Worm (Caenorhabditis elegans): ENCODE data around the gene ndub-2.

DNA sequence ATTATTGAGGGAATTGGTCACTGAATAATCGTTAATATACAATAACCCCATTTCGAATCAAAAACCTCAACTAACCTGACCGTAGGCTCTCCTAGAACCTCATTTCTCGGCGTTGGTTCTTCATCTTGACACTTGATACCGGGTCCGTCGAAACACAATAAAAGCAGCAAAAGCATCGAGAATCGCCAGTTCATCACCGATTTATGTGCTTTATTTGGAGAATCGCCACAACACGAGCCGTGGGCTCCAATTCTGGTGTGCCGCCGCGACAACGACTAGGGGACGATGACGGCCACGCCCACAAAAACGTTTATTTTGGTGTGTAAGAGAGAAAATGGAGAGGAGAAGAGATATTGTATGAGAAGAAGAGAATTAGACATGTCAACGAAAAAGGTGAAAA, 48.8 kb upstream of the ndub-2 start, which contains the start of gene cutl-15:
- TF ChIP-seq him-1 (tag; optimal IDR thresholded peaks at IDR 0.05) (no peak), dao-5 (tag; optimal IDR thresholded peaks at IDR 0.05) (no peak)

Data from whole organism, L4/young adult.